Worm (Caenorhabditis elegans): ENCODE results near the gene prp-8.

- TF ChIP-seq K12H6.12 (tag; optimal IDR thresholded peaks at IDR 0.05) (no peak), mes-4 (tag; optimal IDR thresholded peaks at IDR 0.05) (no peak), B0035.1 (tag; optimal IDR thresholded peaks at IDR 0.05) (no peak), zim-3 (tag; optimal IDR thresholded peaks at IDR 0.05) (no peak), ccch-3 (GFP tag; optimal IDR thresholded peaks at IDR 0.05) (no peak), nfya-1 (tag; optimal IDR thresholded peaks at IDR 0.05; ENCODE audit: borderline replicate concordance, insufficient read depth) (no peak)
Measured at ce11 chrIII:8185130-8185529, 21.0 kb downstream of the prp-8 start.

Measured in whole organism, young adult.